Worm (Caenorhabditis elegans) whole organism, early embryonic: ENCODE results near the gene pud-1.1.

Experiments used
- B0310.2 ChIP-seq: sonication (generic microtip); optimal IDR thresholded peaks from 2 replicates; lab custom pipeline; 2016; ENCODE audit warnings: mild to moderate bottlenecking, missing genetic modification characterization, missing compliant biosample characterization
- ama-1 ChIP-seq: fragments of 150-350 bp; optimal IDR thresholded peaks from 2 replicates; lab custom pipeline; 2014
- ceh-36 ChIP-seq: sonication (generic microtip); optimal IDR thresholded peaks from 2 replicates; lab custom pipeline; 2016; ENCODE audit warnings: missing genetic modification characterization, inconsistent platforms, missing compliant biosample characterization
- flt-1 ChIP-seq: fragments of 200-800 bp; sonication (Bioruptor generic); IDR thresholded peaks from 2 replicates; pipeline ENCODE4 v1.3.6; 2022; ENCODE audit warnings: missing genetic modification characterization, missing compliant biosample characterization
- hmbx-1 ChIP-seq: sonication (generic microtip); optimal IDR thresholded peaks from 2 replicates; lab custom pipeline; 2016; ENCODE audit warnings: mild to moderate bottlenecking, missing genetic modification characterization, missing compliant biosample characterization
- hnd-1 ChIP-seq: sonication (generic microtip); optimal IDR thresholded peaks from 2 replicates; lab custom pipeline; 2016; ENCODE audit warnings: missing genetic modification characterization, missing compliant biosample characterization
- scrt-1 ChIP-seq: fragments of 200-800 bp; sonication (Bioruptor generic); IDR thresholded peaks from 2 replicates; pipeline ENCODE4 v1.3.6; 2022; ENCODE audit warnings: missing genetic modification characterization, missing compliant biosample characterization
- sea-1 ChIP-seq: fragments of 200-800 bp; sonication (Bioruptor generic); conservative IDR thresholded peaks from 2 replicates; pipeline ENCODE4 v1.3.6; 2022; ENCODE audit warnings: missing genetic modification characterization, missing compliant biosample characterization
- tbx-11 ChIP-seq: fragments of 200-800 bp; sonication (Bioruptor generic); IDR thresholded peaks from 2 replicates; pipeline ENCODE4 v1.3.6; 2022; ENCODE audit warnings: missing genetic modification characterization, missing compliant biosample characterization
- tra-4 ChIP-seq: sonication (generic microtip); optimal IDR thresholded peaks from 2 replicates; lab custom pipeline; 2017; ENCODE audit warnings: missing genetic modification characterization, missing compliant biosample characterization

DNA sequence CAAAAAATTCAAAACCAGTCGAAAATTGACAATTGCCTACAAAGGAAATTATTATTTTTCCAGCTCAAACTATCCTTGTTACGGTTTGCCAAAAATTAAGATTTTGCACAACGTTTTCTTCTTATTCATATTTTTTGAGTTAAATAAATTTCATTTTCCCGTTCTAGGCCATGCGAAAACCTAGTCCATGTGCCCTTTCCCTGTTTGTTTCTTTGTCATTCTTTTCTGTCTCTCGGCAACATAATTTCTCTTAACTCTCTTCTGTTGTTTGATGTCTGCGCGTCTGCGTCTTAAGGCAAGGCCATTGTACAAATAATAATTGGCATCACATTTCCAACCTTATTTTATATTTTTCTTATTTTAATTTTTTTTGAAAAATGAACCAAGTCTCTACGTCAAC lies 48.7 kb upstream of the pud-1.1 start, which contains the start of gene nhr-228:
- no peak for TF ChIP-seq tra-4 (tag; lab: Kevin White, UChicago)
- no peak for TF ChIP-seq ceh-36 (tag; lab: Kevin White, UChicago)
- TF ChIP-seq sea-1 (GFP tag; lab: Robert Waterston, UW) = no peak
- no peak for TF ChIP-seq tbx-11 (GFP tag; lab: Robert Waterston, UW)
- TF ChIP-seq B0310.2 (tag; lab: Kevin White, UChicago) = no peak
- no peak for TF ChIP-seq hmbx-1
- TF ChIP-seq scrt-1 (GFP tag; lab: Robert Waterston, UW) = no peak
- TF ChIP-seq hnd-1 (tag; lab: Kevin White, UChicago) = no peak
- no peak for TF ChIP-seq ama-1 (lab: Kevin White, UChicago)
- TF ChIP-seq flt-1 = no peak
